Worm (Caenorhabditis elegans) whole organism, L4/young adult: ENCODE data around the gene unc-41.

Experiments
- W03F9.2 ChIP-seq: fragments of 150-350 bp; optimal IDR thresholded peaks from 2 replicates; lab custom pipeline; 2014; ENCODE audit warnings: missing biosample characterization, missing genetic modification characterization
- him-1 ChIP-seq: sonication (generic microtip); optimal IDR thresholded peaks from 2 replicates; lab custom pipeline; 2016; ENCODE audit warnings: missing genotype, missing genetic modification reagents, missing genetic modification characterization, missing compliant biosample characterization

- TF ChIP-seq him-1: no peak
- TF ChIP-seq W03F9.2 (tag; lab: Kevin White, UChicago): no peak
Observed at ce11 chrV:10019934-10020333, 43.9 kb upstream of the unc-41 start.
